Fruit fly (Drosophila melanogaster) whole organism, wandering third instar larva: ENCODE measurements around the gene CG14237.

Experiments
- Abd-B ChIP-seq: fragments of >200 bp; optimal IDR thresholded peaks from 2 replicates; lab custom pipeline; 2017; ENCODE audit warnings: missing biosample characterization, missing genetic modification characterization
- CG9705 ChIP-seq: fragments of 200-800 bp; sonication (Bioruptor generic); optimal IDR thresholded peaks from 2 replicates; lab custom pipeline; 2018; ENCODE audit warnings: missing biosample characterization, mild to moderate bottlenecking, missing genetic modification characterization
- CrebA ChIP-seq: fragments of 200-800 bp; sonication (Bioruptor generic); optimal IDR thresholded peaks from 2 replicates; lab custom pipeline; 2016; ENCODE audit warnings: missing biosample characterization, mild to moderate bottlenecking, missing genetic modification characterization, borderline replicate concordance
- Dfd ChIP-seq: fragments of >200 bp; optimal IDR thresholded peaks from 2 replicates; lab custom pipeline; 2017; ENCODE audit warnings: missing biosample characterization, missing genetic modification characterization
- Dif ChIP-seq: fragments of 200-275, 200-300 bp; sonication (Bioruptor generic); optimal IDR thresholded peaks from 2 replicates; lab custom pipeline; 2018; ENCODE audit warnings: missing biosample characterization, missing genetic modification characterization; ENCODE audit not compliant: partially characterized antibody
- GATAd ChIP-seq: sonication (Bioruptor generic); optimal IDR thresholded peaks from 2 replicates; lab custom pipeline; 2016; ENCODE audit warnings: missing biosample characterization, missing genetic modification characterization
- HLH106 ChIP-seq: fragments of 200-800 bp; optimal IDR thresholded peaks from 3 replicates; lab custom pipeline; 2019; ENCODE audit warnings: missing biosample characterization, mild to moderate bottlenecking, missing genetic modification characterization, moderate library complexity
- Hr83 ChIP-seq: fragments of 200-300 bp; sonication (Bioruptor generic); optimal IDR thresholded peaks from 2 replicates; lab custom pipeline; 2016; ENCODE audit warnings: missing biosample characterization, mild to moderate bottlenecking, missing genetic modification characterization, moderate library complexity; ENCODE audit not compliant: poor library complexity, severe bottlenecking
- Jra ChIP-seq: sonication (Bioruptor generic); optimal IDR thresholded peaks from 2 replicates; lab custom pipeline; 2016; ENCODE audit warnings: missing biosample characterization, missing genetic modification characterization
- Mio ChIP-seq: sonication (Bioruptor generic); optimal IDR thresholded peaks from 2 replicates; lab custom pipeline; 2016; ENCODE audit warnings: missing biosample characterization, missing genetic modification characterization
- Myc ChIP-seq: fragments of >200 bp; optimal IDR thresholded peaks from 2 replicates; lab custom pipeline; 2017
- N ChIP-seq: fragments of >200 bp; optimal IDR thresholded peaks from 2 replicates; lab custom pipeline; 2018; ENCODE audit warnings: missing biosample characterization, missing external identifiers, missing genetic modification characterization
- OdsH ChIP-seq: fragments of 200-800 bp; sonication (Bioruptor generic); optimal IDR thresholded peaks from 2 replicates; lab custom pipeline; 2016; ENCODE audit warnings: missing biosample characterization, mild to moderate bottlenecking, missing genetic modification characterization
- Sp1 ChIP-seq: fragments of 200-800 bp; sonication (Bioruptor generic); optimal IDR thresholded peaks from 3 replicates; lab custom pipeline; 2019; ENCODE audit warnings: missing biosample characterization, mild to moderate bottlenecking, missing genetic modification characterization, moderate library complexity
- Vsx2 ChIP-seq: fragments of 200-300, 225-300 bp; sonication (Bioruptor generic); optimal IDR thresholded peaks from 2 replicates; lab custom pipeline; 2018; ENCODE audit warnings: missing biosample characterization, missing genetic modification characterization; ENCODE audit not compliant: partially characterized antibody
- br ChIP-seq: fragments of 200-800 bp; sonication (Bioruptor generic); optimal IDR thresholded peaks from 2 replicates; lab custom pipeline; 2016; ENCODE audit warnings: missing biosample characterization, missing genetic modification characterization
- brk ChIP-seq: fragments of 200-800 bp; sonication (Bioruptor generic); optimal IDR thresholded peaks from 2 replicates; lab custom pipeline; 2016; ENCODE audit warnings: missing biosample characterization, mild to moderate bottlenecking, missing genetic modification characterization
- dl ChIP-seq, 2 experiments: fragments of 175-275, 200-275 bp in 1 of 2; fragments of 200-275 bp in 1 of 2; sonication (Bioruptor generic); optimal IDR thresholded peaks; lab custom pipeline; 2018; ENCODE audit warnings: mild to moderate bottlenecking in 2 of 2, missing biosample characterization in 2 of 2, missing genetic modification characterization in 2 of 2, moderate library complexity in 2 of 2; ENCODE audit not compliant: partially characterized antibody in 2 of 2, insufficient read depth in 1 of 2
- dsf ChIP-seq: sonication (Bioruptor generic); optimal IDR thresholded peaks from 2 replicates; lab custom pipeline; 2016; ENCODE audit warnings: missing biosample characterization, missing genetic modification characterization, borderline replicate concordance
- ey ChIP-seq: fragments of 200-800 bp; sonication (Bioruptor generic); optimal IDR thresholded peaks from 2 replicates; lab custom pipeline; 2016; ENCODE audit warnings: missing biosample characterization, missing genetic modification characterization
- foxo ChIP-seq, 2 experiments: fragments of 200-800 bp; sonication (Bioruptor generic); optimal IDR thresholded peaks; 2 replicates in 1 of 2; 3 replicates in 1 of 2; lab custom pipeline; 2016 to 2017; ENCODE audit warnings: missing biosample characterization in 2 of 2, missing genetic modification characterization in 2 of 2
- fru ChIP-seq: fragments of 200-800 bp; sonication (Bioruptor generic); optimal IDR thresholded peaks from 3 replicates; lab custom pipeline; 2016; ENCODE audit warnings: missing biosample characterization, mild to moderate bottlenecking, missing genetic modification characterization
- h ChIP-seq: fragments of 200-800 bp; sonication (Bioruptor generic); optimal IDR thresholded peaks from 3 replicates; lab custom pipeline; 2016; ENCODE audit warnings: missing biosample characterization, mild to moderate bottlenecking, missing genetic modification characterization
- jim ChIP-seq: fragments of 175-275, 200-325 bp; sonication (Bioruptor generic); optimal IDR thresholded peaks from 2 replicates; lab custom pipeline; 2016; ENCODE audit warnings: missing biosample characterization, mild to moderate bottlenecking, missing genetic modification characterization
- lola ChIP-seq: fragments of >200 bp; optimal IDR thresholded peaks from 2 replicates; lab custom pipeline; 2017; ENCODE audit warnings: missing biosample characterization, missing genetic modification characterization
- pan ChIP-seq: fragments of >200 bp; optimal IDR thresholded peaks from 2 replicates; lab custom pipeline; 2017
- psq ChIP-seq: fragments of 200-800 bp; sonication (Bioruptor generic); optimal IDR thresholded peaks from 3 replicates; lab custom pipeline; 2017; ENCODE audit warnings: missing biosample characterization, mild to moderate bottlenecking, missing genetic modification characterization, moderate library complexity
- rgr ChIP-seq: fragments of 200-800 bp; sonication (Bioruptor generic); optimal IDR thresholded peaks from 3 replicates; lab custom pipeline; 2016; ENCODE audit warnings: missing biosample characterization, mild to moderate bottlenecking, missing genetic modification characterization
- sv ChIP-seq: fragments of 200-800 bp; sonication (Bioruptor generic); optimal IDR thresholded peaks from 3 replicates; lab custom pipeline; 2016; ENCODE audit warnings: missing biosample characterization, missing genetic modification characterization
- tai ChIP-seq: sonication (Bioruptor generic); optimal IDR thresholded peaks from 2 replicates; lab custom pipeline; 2016; ENCODE audit warnings: missing biosample characterization, missing genetic modification characterization
- usp ChIP-seq: fragments of >200 bp; optimal IDR thresholded peaks from 2 replicates; lab custom pipeline; 2017; ENCODE audit warnings: missing biosample characterization, missing genetic modification characterization
- woc ChIP-seq: sonication (Bioruptor generic); optimal IDR thresholded peaks from 2 replicates; lab custom pipeline; 2016; ENCODE audit warnings: missing biosample characterization, mild to moderate bottlenecking, missing genetic modification characterization

CG14237 gene

dm6 chr3R:26428220-26428619, 28.5 kb upstream of the CG14237 start:
- TF ChIP-seq pan (no peak), OdsH (GFP tag; lab: Kevin White, UChicago) (no peak), Abd-B (no peak), br (GFP tag; lab: Kevin White, UChicago) (no peak), fru (GFP tag; lab: Kevin White, UChicago) (peak; percentile 16), Dif (GFP tag; lab: Kevin White, UChicago) (no peak)
- TF ChIP-seq, all 38 proteins: peak for 1

dm6 chr3R:26429619-26430018, 27.1 kb upstream of the CG14237 start:
- TF ChIP-seq Mio (GFP tag; lab: Kevin White, UChicago) (no peak), sv (no peak), N (GFP tag; lab: Kevin White, UChicago) (no peak), tai (GFP tag; lab: Kevin White, UChicago) (no peak), HLH106 (tag; lab: Kevin White, UChicago) (peak; percentile 14), pan (no peak)

dm6 chr3R:26432526-26432925, 24.2 kb upstream of the CG14237 start:
- TF ChIP-seq woc (GFP tag; lab: Kevin White, UChicago) (no peak), Abd-B (no peak), Myc (lab: Kevin White, UChicago) (no peak), CrebA (GFP tag; lab: Kevin White, UChicago) (no peak), usp (GFP tag; lab: Kevin White, UChicago) (no peak), dsf (GFP tag; lab: Kevin White, UChicago) (no peak), tai (GFP tag; lab: Kevin White, UChicago) (no peak), N (GFP tag; lab: Kevin White, UChicago) (no peak), brk (GFP tag; lab: Kevin White, UChicago) (no peak), Jra (GFP tag; lab: Kevin White, UChicago) (no peak), Dif (GFP tag; lab: Kevin White, UChicago) (no peak), ey (no peak), Dfd (no peak), foxo (GFP tag; optimal IDR thresholded peaks at IDR 0.05; lab: Kevin White, UChicago) (no peak), jim (GFP tag; lab: Kevin White, UChicago) (no peak), h (GFP tag; lab: Kevin White, UChicago) (no peak), lola (GFP tag; lab: Kevin White, UChicago) (no peak), GATAd (GFP tag; lab: Kevin White, UChicago) (no peak), OdsH (GFP tag; lab: Kevin White, UChicago) (no peak)

dm6 chr3R:26432978-26433377, 23.7 kb upstream of the CG14237 start:
- no peak for TF ChIP-seq usp (GFP tag; lab: Kevin White, UChicago)
- TF ChIP-seq rgr = no peak
- no peak for TF ChIP-seq Vsx2 (GFP tag; lab: Kevin White, UChicago)
- TF ChIP-seq h (GFP tag; lab: Kevin White, UChicago) = peak; percentile 1
- no peak for TF ChIP-seq dsf (GFP tag; lab: Kevin White, UChicago)
- TF ChIP-seq lola (GFP tag; lab: Kevin White, UChicago) = no peak

- no peak for TF ChIP-seq OdsH (GFP tag; lab: Kevin White, UChicago)
- no peak for TF ChIP-seq Vsx2 (GFP tag; lab: Kevin White, UChicago)
- no peak for TF ChIP-seq psq (GFP tag; lab: Kevin White, UChicago)
- no peak for TF ChIP-seq GATAd (GFP tag; lab: Kevin White, UChicago)
- TF ChIP-seq CG9705 (GFP tag; lab: Kevin White, UChicago) = no peak
- no peak for TF ChIP-seq Dif (GFP tag; lab: Kevin White, UChicago)
- no peak for TF ChIP-seq br (GFP tag; lab: Kevin White, UChicago)
- TF ChIP-seq HLH106 (tag; lab: Kevin White, UChicago) = no peak
Measured at dm6 chr3R:26433743-26434142, 22.9 kb upstream of the CG14237 start.

- TF ChIP-seq Sp1 = no peak
- TF ChIP-seq foxo (GFP tag; optimal IDR thresholded peaks at IDR 0.05; lab: Kevin White, UChicago) = no peak
- TF ChIP-seq dsf (GFP tag; lab: Kevin White, UChicago) = no peak
- TF ChIP-seq Dif (GFP tag; lab: Kevin White, UChicago) = no peak
- no peak for TF ChIP-seq HLH106 (tag; lab: Kevin White, UChicago)
- no peak for TF ChIP-seq Hr83
- TF ChIP-seq psq (GFP tag; lab: Kevin White, UChicago) = no peak
- TF ChIP-seq N (GFP tag; lab: Kevin White, UChicago) = no peak
- TF ChIP-seq dl (GFP tag; optimal IDR thresholded peaks at IDR 0.05; lab: Kevin White, UChicago; ENCODE audit: insufficient read depth in 1 of 2, partially characterized antibody in 2 of 2) = no peak
- TF ChIP-seq sv = no peak
- TF ChIP-seq OdsH (GFP tag; lab: Kevin White, UChicago) = no peak
- no peak for TF ChIP-seq brk (GFP tag; lab: Kevin White, UChicago)
Measured at dm6 chr3R:26436001-26436400, 20.7 kb upstream of the CG14237 start.
